Worm (Caenorhabditis elegans): ENCODE results near the gene F23H11.4.

ce11 chrIII:869869-870268 lies 37.5 kb downstream of the F23H11.4 start, which contains the start of gene T24C4.2:
- TF ChIP-seq aly-2 (tag; optimal IDR thresholded peaks at IDR 0.05) = no peak
- TF ChIP-seq egl-27 (tag; optimal IDR thresholded peaks at IDR 0.05) = no peak
- TF ChIP-seq nhr-12 (tag; optimal IDR thresholded peaks at IDR 0.05) = no peak
- TF ChIP-seq unc-62 (GFP tag; optimal IDR thresholded peaks at IDR 0.05) = no peak
- no peak for TF ChIP-seq ztf-1 (GFP tag; conservative IDR thresholded peaks at IDR 0.05)
- TF ChIP-seq sma-3 (GFP tag; optimal IDR thresholded peaks at IDR 0.05) = no peak
- TF ChIP-seq dmd-4 (tag; optimal IDR thresholded peaks at IDR 0.05) = no peak
- TF ChIP-seq lin-39 (tag; optimal IDR thresholded peaks at IDR 0.05) = no peak
- TF ChIP-seq ZK546.5 (tag; optimal IDR thresholded peaks at IDR 0.05) = no peak
- no peak for TF ChIP-seq elt-3 (tag; optimal IDR thresholded peaks at IDR 0.05)
- no peak for TF ChIP-seq nhr-10 (tag; optimal IDR thresholded peaks at IDR 0.05)
- no peak for TF ChIP-seq lsy-2 (tag; optimal IDR thresholded peaks at IDR 0.05)
- no peak for TF ChIP-seq snpc-4 (tag; optimal IDR thresholded peaks at IDR 0.05)
- TF ChIP-seq nhr-77 (tag; optimal IDR thresholded peaks at IDR 0.05) = no peak

All from whole organism, L2 larva.